Worm (Caenorhabditis elegans) whole organism, L4 larva: ENCODE measurements around the gene ceh-14.

Experiments used
- T26A8.4 ChIP-seq: fragments of 200-800 bp; sonication (Bioruptor generic); IDR thresholded peaks from 2 replicates; pipeline ENCODE4 v1.3.6; 2022; ENCODE audit warnings: missing genetic modification characterization, missing compliant biosample characterization
- ZK337.2 ChIP-seq: fragments of 200-800 bp; sonication (Bioruptor generic); IDR thresholded peaks from 2 replicates; pipeline ENCODE4 v1.3.6; 2022; ENCODE audit warnings: missing genetic modification reagents, missing genetic modification characterization, missing compliant biosample characterization
- dmd-9 ChIP-seq: fragments of 200-800 bp; sonication (Bioruptor generic); IDR thresholded peaks from 2 replicates; pipeline ENCODE4 v1.3.6; 2022; ENCODE audit warnings: missing genetic modification reagents, missing genetic modification characterization, missing compliant biosample characterization
- lin-29 ChIP-seq: fragments of 200-800 bp; sonication (Bioruptor generic); IDR thresholded peaks from 2 replicates; pipeline ENCODE4 v1.3.6; 2022; ENCODE audit warnings: missing genetic modification reagents, missing genetic modification characterization, missing compliant biosample characterization
- mep-1 ChIP-seq: fragments of 150-350 bp; sonication (generic microtip); optimal IDR thresholded peaks from 3 replicates; lab custom pipeline; 2014; ENCODE audit warnings: missing biosample characterization, missing genetic modification characterization
- nhr-237 ChIP-seq: sonication (generic microtip); optimal IDR thresholded peaks from 2 replicates; lab custom pipeline; 2017; ENCODE audit warnings: missing biosample characterization, missing genetic modification characterization
- skn-1 ChIP-seq: fragments of 150-350 bp; optimal IDR thresholded peaks from 2 replicates; lab custom pipeline; 2014; ENCODE audit warnings: missing biosample characterization, missing genetic modification characterization
- snpc-4 ChIP-seq: fragments of 150-350 bp; optimal IDR thresholded peaks from 2 replicates; lab custom pipeline; 2014; ENCODE audit warnings: missing biosample characterization, missing genetic modification characterization
- unc-130 ChIP-seq: sonication (generic microtip); optimal IDR thresholded peaks from 2 replicates; lab custom pipeline; 2016; ENCODE audit warnings: missing genetic modification reagents, missing genetic modification characterization, missing compliant biosample characterization
- unc-39 ChIP-seq: sonication (generic microtip); optimal IDR thresholded peaks from 2 replicates; lab custom pipeline; 2017; ENCODE audit warnings: missing biosample characterization, missing genetic modification characterization

ce11 chrX:7569685-7570518 lies 37.4 kb upstream of the ceh-14 start, which contains the start of gene apy-1:
- no peak for TF ChIP-seq nhr-237 (tag; lab: Kevin White, UChicago)
- TF ChIP-seq snpc-4 (tag; lab: Kevin White, UChicago): no peak
- TF ChIP-seq ZK337.2 (GFP tag; lab: Robert Waterston, UW): peak; percentile 56; the same call in 1 of the 2 replicates
- TF ChIP-seq T26A8.4 (GFP tag; lab: Robert Waterston, UW): no peak
- TF ChIP-seq unc-130: peak; percentile 2
- TF ChIP-seq lin-29 (GFP tag; lab: Robert Waterston, UW): no peak
- TF ChIP-seq unc-39 (tag; lab: Kevin White, UChicago): no peak
- TF ChIP-seq mep-1 (tag; lab: Kevin White, UChicago): peak; percentile 64
- TF ChIP-seq dmd-9 (GFP tag; lab: Robert Waterston, UW): no peak
- TF ChIP-seq skn-1: no peak
